Worm (Caenorhabditis elegans) whole organism, L3 larva: ENCODE measurements around the gene M02F4.2.

Experiments used
- ZK546.5 ChIP-seq: sonication (generic microtip); optimal IDR thresholded peaks from 2 replicates; lab custom pipeline; 2017; ENCODE audit warnings: missing biosample characterization, missing genetic modification characterization
- aly-2 ChIP-seq: fragments of 150-350 bp; optimal IDR thresholded peaks from 2 replicates; lab custom pipeline; 2014; ENCODE audit warnings: missing biosample characterization, missing genetic modification characterization
- ceh-16 ChIP-seq: sonication (generic microtip); optimal IDR thresholded peaks from 2 replicates; lab custom pipeline; 2017; ENCODE audit warnings: missing biosample characterization, missing genetic modification characterization
- ceh-28 ChIP-seq: fragments of 150-350 bp; optimal IDR thresholded peaks from 2 replicates; lab custom pipeline; 2014; ENCODE audit warnings: missing biosample characterization, missing genetic modification reagents, missing genetic modification characterization
- ceh-82 ChIP-seq: fragments of 150-350 bp; optimal IDR thresholded peaks from 2 replicates; lab custom pipeline; 2014; ENCODE audit warnings: missing biosample characterization, missing genetic modification characterization
- daf-12 ChIP-seq: fragments of 150-350 bp; optimal IDR thresholded peaks from 2 replicates; lab custom pipeline; 2014; ENCODE audit warnings: missing biosample characterization, missing genetic modification reagents, missing genetic modification characterization
- egl-27 ChIP-seq: sonication (generic microtip); optimal IDR thresholded peaks from 4 replicates; lab custom pipeline; 2017; ENCODE audit warnings: missing biosample characterization, missing genetic modification reagents, missing genetic modification characterization
- egl-5 ChIP-seq: fragments of 150-350 bp; optimal IDR thresholded peaks from 2 replicates; lab custom pipeline; 2017; ENCODE audit warnings: missing biosample characterization, missing genetic modification reagents, missing genetic modification characterization, inconsistent platforms
- elt-1 ChIP-seq: fragments of 150-350 bp; optimal IDR thresholded peaks from 2 replicates; lab custom pipeline; 2014; ENCODE audit warnings: missing biosample characterization, missing genetic modification characterization
- elt-2 ChIP-seq: sonication (generic microtip); optimal IDR thresholded peaks from 2 replicates; lab custom pipeline; 2016; ENCODE audit warnings: missing genetic modification reagents, mild to moderate bottlenecking, missing genetic modification characterization, missing compliant biosample characterization
- eor-1 ChIP-seq, 2 experiments: fragments of 150-350 bp; optimal IDR thresholded peaks; 2 replicates each; lab custom pipeline; 2014 to 2018; ENCODE audit warnings: missing biosample characterization in 2 of 2, missing genetic modification characterization in 2 of 2
- fkh-10 ChIP-seq: sonication (generic microtip); optimal IDR thresholded peaks from 2 replicates; lab custom pipeline; 2017; ENCODE audit warnings: missing biosample characterization, missing genetic modification reagents, missing genetic modification characterization
- fkh-2 ChIP-seq: fragments of 150-350 bp; optimal IDR thresholded peaks from 2 replicates; lab custom pipeline; 2014; ENCODE audit warnings: missing biosample characterization, missing genetic modification reagents, missing genetic modification characterization
- fos-1 ChIP-seq: fragments of 150-350 bp; optimal IDR thresholded peaks from 2 replicates; lab custom pipeline; 2014; ENCODE audit warnings: missing biosample characterization, missing genetic modification characterization
- hmg-11 ChIP-seq: sonication (generic microtip); optimal IDR thresholded peaks from 2 replicates; lab custom pipeline; 2016; ENCODE audit warnings: missing genetic modification characterization, missing compliant biosample characterization
- jun-1 ChIP-seq: fragments of 150-350 bp; optimal IDR thresholded peaks from 2 replicates; lab custom pipeline; 2014; ENCODE audit warnings: missing biosample characterization, missing genetic modification reagents, missing genetic modification characterization
- lin-15B ChIP-seq: fragments of 150-350 bp; optimal IDR thresholded peaks from 2 replicates; lab custom pipeline; 2014; ENCODE audit warnings: missing biosample characterization, missing genetic modification characterization
- lin-39 ChIP-seq: fragments of 150-350 bp; optimal IDR thresholded peaks from 2 replicates; lab custom pipeline; 2018; ENCODE audit warnings: missing biosample characterization, missing genetic modification reagents, missing genetic modification characterization
- lsy-12 ChIP-seq: sonication (generic microtip); optimal IDR thresholded peaks from 2 replicates; lab custom pipeline; 2016; ENCODE audit warnings: mild to moderate bottlenecking, missing genetic modification characterization, missing compliant biosample characterization
- mdl-1 ChIP-seq: fragments of 150-350 bp; optimal IDR thresholded peaks from 2 replicates; lab custom pipeline; 2014; ENCODE audit warnings: missing biosample characterization, missing genetic modification characterization
- mml-1 ChIP-seq: fragments of 150-350 bp; sonication (generic microtip); optimal IDR thresholded peaks from 3 replicates; lab custom pipeline; 2014; ENCODE audit warnings: missing biosample characterization, missing genetic modification characterization
- nfya-1 ChIP-seq: sonication (generic microtip); optimal IDR thresholded peaks from 2 replicates; lab custom pipeline; 2017; ENCODE audit warnings: missing genetic modification characterization, mild to moderate bottlenecking, missing compliant biosample characterization, antibody characterized with exemption, moderate library complexity; ENCODE audit not compliant: insufficient read depth
- nhr-23 ChIP-seq: fragments of 150-350 bp; optimal IDR thresholded peaks from 2 replicates; lab custom pipeline; 2014; ENCODE audit warnings: missing biosample characterization, missing genetic modification reagents, missing genetic modification characterization
- nhr-237 ChIP-seq: fragments of 150-350 bp; optimal IDR thresholded peaks from 2 replicates; lab custom pipeline; 2014; ENCODE audit warnings: missing biosample characterization, missing genetic modification characterization
- nhr-25 ChIP-seq: sonication (generic microtip); optimal IDR thresholded peaks from 2 replicates; lab custom pipeline; 2017; ENCODE audit warnings: missing biosample characterization, missing genetic modification characterization
- nhr-28 ChIP-seq: fragments of 150-350 bp; optimal IDR thresholded peaks from 2 replicates; lab custom pipeline; 2014; ENCODE audit warnings: missing biosample characterization, missing genetic modification characterization
- nhr-43 ChIP-seq: sonication (generic microtip); optimal IDR thresholded peaks from 2 replicates; lab custom pipeline; 2016; ENCODE audit warnings: mild to moderate bottlenecking, missing genetic modification characterization, missing compliant biosample characterization; ENCODE audit not compliant: poor library complexity, severe bottlenecking
- nhr-67 ChIP-seq: fragments of 150-350 bp; optimal IDR thresholded peaks from 2 replicates; lab custom pipeline; 2014; ENCODE audit warnings: missing biosample characterization, missing genetic modification characterization
- nhr-76 ChIP-seq: fragments of 150-350 bp; sonication (generic microtip); optimal IDR thresholded peaks from 5 replicates; lab custom pipeline; 2014; ENCODE audit warnings: missing biosample characterization, missing genetic modification characterization
- nhr-77 ChIP-seq: fragments of 150-350 bp; optimal IDR thresholded peaks from 2 replicates; lab custom pipeline; 2014; ENCODE audit warnings: missing biosample characterization, missing genetic modification characterization
- pha-4 ChIP-seq: fragments of 150-350 bp; optimal IDR thresholded peaks from 2 replicates; lab custom pipeline; 2014; ENCODE audit warnings: missing biosample characterization, missing genetic modification reagents, missing genetic modification characterization
- skn-1 ChIP-seq: fragments of 150-350 bp; optimal IDR thresholded peaks from 2 replicates; lab custom pipeline; 2014; ENCODE audit warnings: missing biosample characterization, missing genetic modification characterization
- tbx-2 ChIP-seq: sonication (generic microtip); optimal IDR thresholded peaks from 2 replicates; lab custom pipeline; 2016; ENCODE audit warnings: mild to moderate bottlenecking, missing genetic modification characterization, missing compliant biosample characterization
- unc-39 ChIP-seq: sonication (generic microtip); optimal IDR thresholded peaks from 4 replicates; lab custom pipeline; 2017; ENCODE audit warnings: missing biosample characterization, missing genetic modification characterization
- unc-62 ChIP-seq: fragments of 150-350 bp; sonication (generic microtip); optimal IDR thresholded peaks from 4 replicates; lab custom pipeline; 2014; ENCODE audit warnings: missing biosample characterization, missing genetic modification reagents, missing genetic modification characterization
- zag-1 ChIP-seq: fragments of 150-350 bp; optimal IDR thresholded peaks from 2 replicates; lab custom pipeline; 2014; ENCODE audit warnings: missing biosample characterization, missing genetic modification characterization
- ztf-11 ChIP-seq: fragments of 150-350 bp; optimal IDR thresholded peaks from 2 replicates; lab custom pipeline; 2014; ENCODE audit warnings: missing biosample characterization, missing genetic modification characterization
- ztf-4 ChIP-seq: fragments of 150-350 bp; optimal IDR thresholded peaks from 2 replicates; lab custom pipeline; 2014; ENCODE audit warnings: missing biosample characterization, missing genetic modification characterization

Gene M02F4.2

DNA sequence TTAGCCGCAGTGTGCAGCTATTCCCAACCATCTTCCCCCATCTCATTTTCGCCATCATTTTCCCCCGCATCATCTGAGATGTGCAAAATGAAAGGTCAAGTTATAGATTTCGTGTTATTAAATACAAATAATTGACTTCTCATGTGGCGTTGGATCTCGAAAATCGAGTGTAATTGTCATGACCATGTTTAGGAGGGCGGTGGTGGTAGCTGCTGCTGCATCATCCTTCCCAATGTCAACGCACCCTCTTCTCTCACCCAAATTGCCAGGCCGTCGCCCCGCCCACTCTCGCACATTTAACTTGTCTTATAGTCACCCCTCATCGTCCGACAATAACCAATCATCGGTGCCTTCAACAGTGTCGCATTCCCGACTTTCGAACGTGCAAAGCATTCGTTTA lies 29.2 kb upstream of the M02F4.2 start, which contains the start of gene ceh-30:
Gene ceh-30, plus strand, starts transcription at position 301 of the 400 bp plus-strand sequence.
- TF ChIP-seq ceh-82 (tag; lab: Kevin White, UChicago), result no peak
- TF ChIP-seq zag-1, result no peak
- TF ChIP-seq eor-1 (tag; optimal IDR thresholded peaks at IDR 0.05; lab: Kevin White, UChicago), result no peak
- no peak for TF ChIP-seq mdl-1 (tag; lab: Kevin White, UChicago)
- TF ChIP-seq skn-1 (tag; lab: Kevin White, UChicago), result no peak
- no peak for TF ChIP-seq fkh-2 (tag; lab: Kevin White, UChicago)
- no peak for TF ChIP-seq jun-1
- no peak for TF ChIP-seq egl-5 (tag; lab: Kevin White, UChicago)
- no peak for TF ChIP-seq lin-15B (tag; lab: Kevin White, UChicago)
- no peak for TF ChIP-seq unc-39 (tag; lab: Kevin White, UChicago)

DNA sequence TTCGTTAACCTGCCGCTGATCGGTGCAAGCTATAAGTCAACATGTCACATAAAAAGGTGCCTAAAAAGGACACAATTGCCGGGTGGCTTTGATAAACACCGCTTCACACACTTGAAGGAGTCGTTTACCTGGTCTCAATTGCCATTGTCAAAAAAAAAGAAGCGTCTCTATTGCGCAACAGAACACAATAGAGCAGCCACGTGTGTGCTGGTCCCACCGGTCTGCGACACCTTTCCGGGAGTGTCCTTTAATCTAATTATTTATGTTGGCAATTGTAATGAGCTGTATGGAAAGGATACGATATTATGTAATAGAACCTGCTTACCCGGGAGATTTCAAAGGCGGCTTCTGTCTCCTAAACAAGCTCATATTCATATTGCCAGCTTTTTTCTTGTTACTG lies 27.6 kb upstream of the M02F4.2 start:
- no peak for TF ChIP-seq nhr-25 (tag; lab: Kevin White, UChicago)
- no peak for TF ChIP-seq nhr-77
- TF ChIP-seq ZK546.5 (tag; lab: Kevin White, UChicago), result no peak
- no peak for TF ChIP-seq unc-62 (GFP tag; lab: Kevin White, UChicago)
- no peak for TF ChIP-seq ztf-11 (tag; lab: Kevin White, UChicago)
- no peak for TF ChIP-seq unc-39 (tag; lab: Kevin White, UChicago)
- TF ChIP-seq aly-2 (tag; lab: Kevin White, UChicago), result no peak
- TF ChIP-seq daf-12 (tag; lab: Kevin White, UChicago), result no peak
- TF ChIP-seq pha-4 (tag; lab: Kevin White, UChicago), result no peak
- no peak for TF ChIP-seq fkh-10 (GFP tag; lab: Kevin White, UChicago)
- no peak for TF ChIP-seq nhr-43
- no peak for TF ChIP-seq fkh-2 (tag; lab: Kevin White, UChicago)
- TF ChIP-seq egl-5 (tag; lab: Kevin White, UChicago), result no peak
- TF ChIP-seq ceh-16 (tag; lab: Kevin White, UChicago), result no peak
- no peak for TF ChIP-seq elt-2
- TF ChIP-seq nhr-67 (tag; lab: Kevin White, UChicago), result no peak
- no peak for TF ChIP-seq fos-1 (tag; lab: Kevin White, UChicago)
- TF ChIP-seq lin-39, result no peak
- no peak for TF ChIP-seq nfya-1 (tag; lab: Kevin White, UChicago)
- TF ChIP-seq egl-27, result no peak

DNA sequence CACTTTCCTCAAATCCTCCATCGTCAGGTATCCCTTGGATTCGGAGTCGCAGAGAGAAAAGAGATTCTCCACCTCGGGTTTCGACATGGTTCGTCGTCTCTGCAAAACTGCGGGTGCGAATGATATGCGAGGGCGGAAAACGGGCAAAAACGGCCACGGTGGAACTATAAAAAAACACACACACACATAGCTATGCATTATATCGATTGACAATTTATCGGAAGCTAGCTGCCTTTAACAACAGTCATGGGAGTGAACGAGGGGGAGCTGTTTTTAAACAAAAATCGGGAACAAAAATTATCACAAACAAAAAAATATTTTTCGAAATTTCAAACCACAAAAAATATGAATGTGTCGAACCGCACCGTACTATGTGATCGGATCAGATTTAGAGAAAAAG lies 25.2 kb upstream of the M02F4.2 start, which contains the start of gene rsef-1:
Gene rsef-1, minus strand, starts transcription at position 101 of the 400 bp plus-strand sequence.
- no peak for TF ChIP-seq nhr-76 (tag; lab: Kevin White, UChicago)
- no peak for TF ChIP-seq fos-1 (tag; lab: Kevin White, UChicago)
- no peak for TF ChIP-seq egl-5 (tag; lab: Kevin White, UChicago)
- no peak for TF ChIP-seq nfya-1 (tag; lab: Kevin White, UChicago)
- TF ChIP-seq nhr-67 (tag; lab: Kevin White, UChicago), result no peak
- TF ChIP-seq nhr-237 (tag; lab: Kevin White, UChicago), result no peak
- TF ChIP-seq tbx-2 (tag; lab: Kevin White, UChicago), result no peak
- no peak for TF ChIP-seq nhr-43
- no peak for TF ChIP-seq egl-27
- no peak for TF ChIP-seq mml-1 (tag; lab: Kevin White, UChicago)
- no peak for TF ChIP-seq pha-4 (tag; lab: Kevin White, UChicago)
- TF ChIP-seq aly-2 (tag; lab: Kevin White, UChicago), result no peak
- no peak for TF ChIP-seq mdl-1 (tag; lab: Kevin White, UChicago)
- no peak for TF ChIP-seq nhr-77

DNA sequence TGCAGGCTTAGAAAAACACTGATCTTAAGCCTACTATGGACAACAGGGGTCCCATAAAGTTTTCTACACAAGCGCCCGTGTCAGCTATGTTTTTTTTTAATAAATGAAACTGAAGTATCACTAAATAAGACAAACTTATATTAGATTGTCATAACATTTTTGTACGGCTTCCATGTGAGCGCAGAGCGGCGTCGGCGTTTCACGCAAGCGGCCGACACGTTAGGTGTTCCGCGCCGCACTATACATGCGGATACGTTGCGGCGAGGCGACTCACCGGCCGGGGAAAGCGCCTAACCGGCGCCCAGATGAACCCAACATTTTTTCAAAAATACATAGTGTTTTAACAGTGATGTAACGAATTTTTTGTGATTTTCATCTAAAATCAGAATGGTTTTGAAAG lies 23.6 kb upstream of the M02F4.2 start:
- TF ChIP-seq elt-2, result no peak
- no peak for TF ChIP-seq ceh-28 (tag; lab: Kevin White, UChicago)
- no peak for TF ChIP-seq elt-1 (tag; lab: Kevin White, UChicago)
- TF ChIP-seq hmg-11 (tag; lab: Kevin White, UChicago), result no peak
- TF ChIP-seq mml-1 (tag; lab: Kevin White, UChicago), result no peak
- no peak for TF ChIP-seq nhr-237 (tag; lab: Kevin White, UChicago)
- TF ChIP-seq fos-1 (tag; lab: Kevin White, UChicago), result no peak
- TF ChIP-seq lsy-12 (tag; lab: Kevin White, UChicago), result no peak
- no peak for TF ChIP-seq nhr-23 (tag; lab: Kevin White, UChicago)
- no peak for TF ChIP-seq nhr-67 (tag; lab: Kevin White, UChicago)
- TF ChIP-seq nhr-28 (tag; lab: Kevin White, UChicago), result no peak
- TF ChIP-seq fkh-10 (GFP tag; lab: Kevin White, UChicago), result no peak
- no peak for TF ChIP-seq nhr-43
- TF ChIP-seq fkh-2 (tag; lab: Kevin White, UChicago), result no peak
- no peak for TF ChIP-seq lin-39
- no peak for TF ChIP-seq lin-15B (tag; lab: Kevin White, UChicago)
- no peak for TF ChIP-seq unc-62 (GFP tag; lab: Kevin White, UChicago)
- TF ChIP-seq ztf-4 (tag; lab: Kevin White, UChicago), result no peak
- TF ChIP-seq, all 47 proteins: peak for 0
